Worm (Caenorhabditis elegans): Measurements from ENCODE around the gene ZC376.8.

ce11 chrV:14192870-14193269 is 12.8 kb downstream of the ZC376.8 start:
- TF ChIP-seq nhr-76 (tag; optimal IDR thresholded peaks at IDR 0.05) = no peak
- no peak for TF ChIP-seq ztf-11 (tag; optimal IDR thresholded peaks at IDR 0.05)
